Worm (Caenorhabditis elegans) whole organism, late embryonic: ENCODE data around the gene C18H7.1.

Source experiments
- C08G9.2 ChIP-seq: sonication (generic microtip); optimal IDR thresholded peaks from 2 replicates; lab custom pipeline; 2016; ENCODE audit warnings: mild to moderate bottlenecking, missing genetic modification characterization, moderate library complexity, missing compliant biosample characterization
- F13H6.1 ChIP-seq: sonication (generic microtip); optimal IDR thresholded peaks from 2 replicates; lab custom pipeline; 2016; ENCODE audit warnings: missing genetic modification characterization, missing compliant biosample characterization
- K02D7.2 ChIP-seq: sonication (generic microtip); optimal IDR thresholded peaks from 2 replicates; lab custom pipeline; 2017; ENCODE audit warnings: mild to moderate bottlenecking, missing genetic modification characterization, missing compliant biosample characterization
- K09A11.1 ChIP-seq: sonication (generic microtip); optimal IDR thresholded peaks from 2 replicates; lab custom pipeline; 2017; ENCODE audit warnings: antibody characterized with exemption, mild to moderate bottlenecking, missing genetic modification characterization, missing compliant biosample characterization; ENCODE audit not compliant: insufficient read depth
- T23F11.4 ChIP-seq: fragments of 200-800 bp; sonication (Bioruptor generic); optimal IDR thresholded peaks from 2 replicates; lab custom pipeline; 2018; ENCODE audit warnings: mild to moderate bottlenecking, missing genetic modification characterization, missing compliant biosample characterization
- Y22D7AL.16 ChIP-seq: sonication (generic microtip); optimal IDR thresholded peaks from 2 replicates; lab custom pipeline; 2016; ENCODE audit warnings: missing genetic modification characterization, missing compliant biosample characterization
- ama-1 ChIP-seq: fragments of 150-350 bp; optimal IDR thresholded peaks from 2 replicates; lab custom pipeline; 2014
- ceh-14 ChIP-seq: sonication (generic microtip); optimal IDR thresholded peaks from 2 replicates; lab custom pipeline; 2016; ENCODE audit warnings: missing genotype, missing genetic modification characterization, missing compliant biosample characterization
- ceh-18 ChIP-seq: sonication (generic microtip); optimal IDR thresholded peaks from 2 replicates; lab custom pipeline; 2016; ENCODE audit warnings: missing genetic modification characterization, missing compliant biosample characterization
- ceh-19 ChIP-seq: fragments of 200-800 bp; sonication (Bioruptor generic); optimal IDR thresholded peaks from 2 replicates; lab custom pipeline; 2018; ENCODE audit warnings: mild to moderate bottlenecking, missing genetic modification characterization, missing compliant biosample characterization
- ceh-2 ChIP-seq: sonication (generic microtip); optimal IDR thresholded peaks from 2 replicates; lab custom pipeline; 2016; ENCODE audit warnings: missing genotype, missing genetic modification characterization, missing compliant biosample characterization
- ceh-22 ChIP-seq: sonication (generic microtip); optimal IDR thresholded peaks from 2 replicates; lab custom pipeline; 2017; ENCODE audit warnings: missing biosample characterization, missing genetic modification characterization
- ceh-24 ChIP-seq: sonication (generic microtip); optimal IDR thresholded peaks from 2 replicates; lab custom pipeline; 2016; ENCODE audit warnings: mild to moderate bottlenecking, missing genetic modification characterization, missing compliant biosample characterization
- ceh-30 ChIP-seq: fragments of 150-350 bp; optimal IDR thresholded peaks from 2 replicates; lab custom pipeline; 2014; ENCODE audit warnings: missing biosample characterization, missing genetic modification characterization
- ceh-9 ChIP-seq: sonication (generic microtip); optimal IDR thresholded peaks from 2 replicates; lab custom pipeline; 2016; ENCODE audit warnings: mild to moderate bottlenecking, missing genetic modification characterization, inconsistent platforms, missing compliant biosample characterization
- che-1 ChIP-seq: sonication (generic microtip); optimal IDR thresholded peaks from 2 replicates; lab custom pipeline; 2016; ENCODE audit warnings: mild to moderate bottlenecking, missing genetic modification characterization, missing compliant biosample characterization
- dmd-4 ChIP-seq: sonication (generic microtip); optimal IDR thresholded peaks from 2 replicates; lab custom pipeline; 2016; ENCODE audit warnings: borderline replicate concordance, missing genetic modification characterization, missing compliant biosample characterization
- elt-2 ChIP-seq: sonication (generic microtip); optimal IDR thresholded peaks from 2 replicates; lab custom pipeline; 2016; ENCODE audit warnings: missing genetic modification reagents, missing genetic modification characterization, missing compliant biosample characterization
- eyg-1 ChIP-seq: sonication (generic microtip); optimal IDR thresholded peaks from 2 replicates; lab custom pipeline; 2016; ENCODE audit warnings: missing genotype, missing genetic modification characterization, missing compliant biosample characterization
- fkh-6 ChIP-seq: sonication (generic microtip); optimal IDR thresholded peaks from 2 replicates; lab custom pipeline; 2016; ENCODE audit warnings: missing genetic modification characterization, missing compliant biosample characterization
- gmeb-2 ChIP-seq: sonication (generic microtip); optimal IDR thresholded peaks from 2 replicates; lab custom pipeline; 2016; ENCODE audit warnings: missing genetic modification characterization, inconsistent platforms, missing compliant biosample characterization
- hlh-13 ChIP-seq: fragments of 200-800 bp; sonication (Bioruptor generic); optimal IDR thresholded peaks from 2 replicates; lab custom pipeline; 2018; ENCODE audit warnings: mild to moderate bottlenecking, missing genetic modification characterization, missing compliant biosample characterization
- hlh-15 ChIP-seq: sonication (generic microtip); optimal IDR thresholded peaks from 2 replicates; lab custom pipeline; 2016; ENCODE audit warnings: missing genetic modification characterization, missing compliant biosample characterization
- hlh-30 ChIP-seq: sonication (generic microtip); optimal IDR thresholded peaks from 2 replicates; lab custom pipeline; 2017; ENCODE audit warnings: antibody characterized with exemption, missing genetic modification characterization, missing compliant biosample characterization; ENCODE audit not compliant: insufficient read depth
- nhr-11 ChIP-seq: fragments of 150-350 bp; optimal IDR thresholded peaks from 2 replicates; lab custom pipeline; 2014; ENCODE audit warnings: missing biosample characterization, missing genetic modification characterization
- npax-4 ChIP-seq: sonication (generic microtip); optimal IDR thresholded peaks from 2 replicates; lab custom pipeline; 2016; ENCODE audit warnings: missing genetic modification characterization, missing compliant biosample characterization
- pag-3 ChIP-seq: sonication (generic microtip); optimal IDR thresholded peaks from 2 replicates; lab custom pipeline; 2016; ENCODE audit warnings: missing compliant biosample characterization, missing genetic modification characterization, borderline replicate concordance
- pat-9 ChIP-seq: fragments of 200-800 bp; sonication (Bioruptor generic); optimal IDR thresholded peaks from 2 replicates; lab custom pipeline; 2018; ENCODE audit warnings: mild to moderate bottlenecking, missing genetic modification characterization, moderate library complexity, missing compliant biosample characterization
- ref-2 ChIP-seq: sonication (generic microtip); optimal IDR thresholded peaks from 2 replicates; lab custom pipeline; 2016; ENCODE audit warnings: missing genetic modification characterization, missing compliant biosample characterization
- sox-2 ChIP-seq: fragments of 200-800 bp; sonication (Bioruptor generic); IDR thresholded peaks from 2 replicates; pipeline ENCODE4 v1.3.6; 2022; ENCODE audit warnings: missing genetic modification reagents, missing genetic modification characterization, missing compliant biosample characterization
- syd-9 ChIP-seq: sonication (generic microtip); optimal IDR thresholded peaks from 2 replicates; lab custom pipeline; 2016; ENCODE audit warnings: mild to moderate bottlenecking, missing genetic modification characterization, moderate library complexity, missing compliant biosample characterization
- tbx-2 ChIP-seq: sonication (generic microtip); optimal IDR thresholded peaks from 2 replicates; lab custom pipeline; 2016; ENCODE audit warnings: missing genetic modification characterization, missing compliant biosample characterization
- ttx-3 ChIP-seq: sonication (generic microtip); optimal IDR thresholded peaks from 2 replicates; lab custom pipeline; 2016; ENCODE audit warnings: missing genetic modification reagents, missing genetic modification characterization, missing compliant biosample characterization
- unc-42 ChIP-seq: sonication (generic microtip); optimal IDR thresholded peaks from 2 replicates; lab custom pipeline; 2016; ENCODE audit warnings: missing genotype, missing genetic modification characterization, missing compliant biosample characterization
- unc-55 ChIP-seq: sonication (generic microtip); optimal IDR thresholded peaks from 2 replicates; lab custom pipeline; 2017; ENCODE audit warnings: missing biosample characterization, missing genetic modification reagents, missing genetic modification characterization
- unc-86 ChIP-seq: sonication (generic microtip); optimal IDR thresholded peaks from 2 replicates; lab custom pipeline; 2016; ENCODE audit warnings: missing genetic modification characterization, missing compliant biosample characterization
- zip-5 ChIP-seq: sonication (generic microtip); optimal IDR thresholded peaks from 2 replicates; lab custom pipeline; 2016; ENCODE audit warnings: missing genetic modification characterization, missing compliant biosample characterization

The C18H7.1 gene

ce11 chrIV:584039-584438 lies 31.3 kb upstream of the C18H7.1 start:
- TF ChIP-seq ceh-14 (tag; lab: Kevin White, UChicago): no peak
- no peak for TF ChIP-seq hlh-30 (tag; lab: Kevin White, UChicago)
- no peak for TF ChIP-seq sox-2 (GFP tag; lab: Robert Waterston, UW)
- TF ChIP-seq unc-42 (tag; lab: Kevin White, UChicago): no peak
- no peak for TF ChIP-seq hlh-15 (tag; lab: Kevin White, UChicago)
- TF ChIP-seq gmeb-2: no peak
- no peak for TF ChIP-seq npax-4 (tag; lab: Kevin White, UChicago)
- no peak for TF ChIP-seq nhr-11 (tag; lab: Kevin White, UChicago)
- TF ChIP-seq ref-2: no peak
- no peak for TF ChIP-seq T23F11.4 (GFP tag; lab: Kevin White, UChicago)
- TF ChIP-seq unc-86 (tag; lab: Kevin White, UChicago): no peak
- no peak for TF ChIP-seq K09A11.1 (tag; lab: Kevin White, UChicago)
- no peak for TF ChIP-seq ceh-19 (GFP tag; lab: Kevin White, UChicago)
- TF ChIP-seq tbx-2 (tag; lab: Kevin White, UChicago): no peak
- TF ChIP-seq zip-5: no peak
- TF ChIP-seq fkh-6 (tag; lab: Kevin White, UChicago): no peak
- TF ChIP-seq ceh-30 (tag; lab: Kevin White, UChicago): no peak
- no peak for TF ChIP-seq K02D7.2 (tag; lab: Kevin White, UChicago)
- no peak for TF ChIP-seq ceh-18 (tag; lab: Kevin White, UChicago)
- no peak for TF ChIP-seq dmd-4

ce11 chrIV:587729-588128 lies 27.6 kb upstream of the C18H7.1 start, which contains the start of gene C18H7.12:
TSS of gene C18H7.12 (minus strand) at chrIV:587829.
- no peak for TF ChIP-seq dmd-4
- no peak for TF ChIP-seq unc-86 (tag; lab: Kevin White, UChicago)
- no peak for TF ChIP-seq nhr-11 (tag; lab: Kevin White, UChicago)
- TF ChIP-seq eyg-1 (tag; lab: Kevin White, UChicago): no peak
- no peak for TF ChIP-seq che-1 (tag; lab: Kevin White, UChicago)

ce11 chrIV:592382-592781 lies 23.0 kb upstream of the C18H7.1 start, which contains the start of gene C18H7.6:
TSS of gene C18H7.6 (minus strand) at chrIV:592485.
- TF ChIP-seq ceh-2 (tag; lab: Kevin White, UChicago) (no peak), ceh-22 (tag; lab: Kevin White, UChicago) (no peak), K09A11.1 (tag; lab: Kevin White, UChicago) (no peak), Y22D7AL.16 (tag; lab: Kevin White, UChicago) (no peak), ama-1 (lab: Kevin White, UChicago) (no peak), gmeb-2 (no peak), zip-5 (no peak), ceh-24 (tag; lab: Kevin White, UChicago) (no peak), eyg-1 (tag; lab: Kevin White, UChicago) (no peak), ceh-18 (tag; lab: Kevin White, UChicago) (no peak), F13H6.1 (tag; lab: Kevin White, UChicago) (no peak), ref-2 (no peak), syd-9 (tag; lab: Kevin White, UChicago) (no peak), ttx-3 (no peak), hlh-15 (tag; lab: Kevin White, UChicago) (no peak)

- TF ChIP-seq ceh-9 (tag; lab: Kevin White, UChicago) (no peak), C08G9.2 (tag; lab: Kevin White, UChicago) (no peak), unc-42 (tag; lab: Kevin White, UChicago) (no peak)
These were observed 22.3 kb upstream of the C18H7.1 start, which contains the start of gene C18H7.4 for ce11 chrIV:593029-593428. TSS of gene C18H7.4 (plus strand) at chrIV:593329.

ce11 chrIV:594840-595239 lies 20.5 kb upstream of the C18H7.1 start:
- no peak for TF ChIP-seq unc-86 (tag; lab: Kevin White, UChicago)
- no peak for TF ChIP-seq hlh-13 (GFP tag; lab: Kevin White, UChicago)
- TF ChIP-seq T23F11.4 (GFP tag; lab: Kevin White, UChicago): no peak
- TF ChIP-seq elt-2 (tag; lab: Kevin White, UChicago): no peak
- TF ChIP-seq unc-55 (GFP tag; lab: Kevin White, UChicago): no peak
- TF ChIP-seq ceh-2 (tag; lab: Kevin White, UChicago): no peak
- TF ChIP-seq fkh-6 (tag; lab: Kevin White, UChicago): no peak
- no peak for TF ChIP-seq gmeb-2
- no peak for TF ChIP-seq pat-9 (tag; lab: Kevin White, UChicago)
- TF ChIP-seq C08G9.2 (tag; lab: Kevin White, UChicago): no peak
- TF ChIP-seq unc-42 (tag; lab: Kevin White, UChicago): no peak
- TF ChIP-seq npax-4 (tag; lab: Kevin White, UChicago): no peak
- no peak for TF ChIP-seq dmd-4
- no peak for TF ChIP-seq sox-2 (GFP tag; lab: Robert Waterston, UW)
- no peak for TF ChIP-seq pag-3 (tag; lab: Kevin White, UChicago)
